Worm (Caenorhabditis elegans) whole organism, L2 larva: Measurements from ENCODE around the gene mrps-18A.
A peak's percentile ranks its signal among the peaks of the same experiment; 100 is the strongest.
"Not testable (repeated sequence)": the region's sequence is repeated elsewhere in the genome, so short reads cannot be mapped to it uniquely, and the experiment has no call there.

ENCODE experiments used
- C34F6.9 ChIP-seq: fragments of 150-350 bp; optimal IDR thresholded peaks from 2 replicates; lab custom pipeline; 2014; ENCODE audit warnings: missing biosample characterization, missing genetic modification characterization
- F13H6.1 ChIP-seq: sonication (generic microtip); optimal IDR thresholded peaks from 2 replicates; lab custom pipeline; 2016; ENCODE audit warnings: missing genetic modification characterization, missing compliant biosample characterization
- R02D3.7 ChIP-seq: fragments of 150-350 bp; optimal IDR thresholded peaks from 2 replicates; lab custom pipeline; 2014; ENCODE audit warnings: missing biosample characterization, missing genetic modification characterization
- ZK546.5 ChIP-seq: sonication (generic microtip); optimal IDR thresholded peaks from 2 replicates; lab custom pipeline; 2017; ENCODE audit warnings: missing biosample characterization, missing genetic modification characterization
- alr-1 ChIP-seq: fragments of 150-350 bp; optimal IDR thresholded peaks from 2 replicates; lab custom pipeline; 2014; ENCODE audit warnings: missing biosample characterization, missing genetic modification characterization
- aly-2 ChIP-seq: fragments of 150-350 bp; optimal IDR thresholded peaks from 2 replicates; lab custom pipeline; 2014; ENCODE audit warnings: missing biosample characterization, missing genetic modification characterization
- ama-1 ChIP-seq: fragments of 150-350 bp; optimal IDR thresholded peaks from 2 replicates; lab custom pipeline; 2018; ENCODE audit warnings: inconsistent platforms
- blmp-1 ChIP-seq: sonication (generic microtip); optimal IDR thresholded peaks from 2 replicates; lab custom pipeline; 2017; ENCODE audit warnings: missing genetic modification characterization, mild to moderate bottlenecking, missing compliant biosample characterization, antibody characterized with exemption, moderate library complexity; ENCODE audit not compliant: insufficient read depth
- ceh-82 ChIP-seq: fragments of 150-350 bp; optimal IDR thresholded peaks from 2 replicates; lab custom pipeline; 2014; ENCODE audit warnings: missing biosample characterization, missing genetic modification characterization
- crh-2 ChIP-seq: sonication (generic microtip); optimal IDR thresholded peaks from 2 replicates; lab custom pipeline; 2017; ENCODE audit warnings: missing biosample characterization, missing genetic modification characterization
- fos-1 ChIP-seq: fragments of 150-350 bp; optimal IDR thresholded peaks from 2 replicates; lab custom pipeline; 2014; ENCODE audit warnings: missing biosample characterization, missing genetic modification characterization
- lin-11 ChIP-seq: fragments of 150-350 bp; sonication (generic microtip); optimal IDR thresholded peaks from 2 replicates; lab custom pipeline; 2014; ENCODE audit warnings: missing biosample characterization, missing genetic modification characterization, inconsistent platforms, mixed read lengths
- lin-13 ChIP-seq: fragments of 150-350 bp; optimal IDR thresholded peaks from 2 replicates; lab custom pipeline; 2014; ENCODE audit warnings: missing biosample characterization, missing genetic modification reagents, missing genetic modification characterization
- lin-39 ChIP-seq: fragments of 150-350 bp; optimal IDR thresholded peaks from 2 replicates; lab custom pipeline; 2014; ENCODE audit warnings: missing biosample characterization, missing genetic modification reagents, missing genetic modification characterization
- lsy-2 ChIP-seq, 2 experiments: fragments of 150-350 bp in 1 of 2; sonication (generic microtip) in 1 of 2; optimal IDR thresholded peaks; 2 replicates each; lab custom pipeline; 2014 to 2017; ENCODE audit warnings: missing biosample characterization in 2 of 2, missing genetic modification characterization in 2 of 2
- mdl-1 ChIP-seq, 2 experiments: fragments of 150-350 bp in 1 of 2; sonication (generic microtip) in 1 of 2; optimal IDR thresholded peaks; 2 replicates each; lab custom pipeline; 2017; ENCODE audit warnings: missing biosample characterization in 2 of 2, missing genetic modification characterization in 2 of 2
- nhr-10 ChIP-seq: sonication (generic microtip); optimal IDR thresholded peaks from 2 replicates; lab custom pipeline; 2017; ENCODE audit warnings: missing biosample characterization, missing genetic modification characterization
- nhr-11 ChIP-seq: fragments of 150-350 bp; optimal IDR thresholded peaks from 2 replicates; lab custom pipeline; 2014; ENCODE audit warnings: missing biosample characterization, missing genetic modification characterization
- nhr-12 ChIP-seq: fragments of 150-350 bp; optimal IDR thresholded peaks from 2 replicates; lab custom pipeline; 2014; ENCODE audit warnings: missing biosample characterization, missing genetic modification characterization
- nhr-21 ChIP-seq: fragments of 150-350 bp; optimal IDR thresholded peaks from 2 replicates; lab custom pipeline; 2014; ENCODE audit warnings: missing biosample characterization, missing genetic modification characterization
- nhr-23 ChIP-seq: fragments of 150-350 bp; optimal IDR thresholded peaks from 2 replicates; lab custom pipeline; 2014; ENCODE audit warnings: missing biosample characterization, missing genetic modification reagents, missing genetic modification characterization
- nhr-237 ChIP-seq: fragments of 150-350 bp; optimal IDR thresholded peaks from 2 replicates; lab custom pipeline; 2014; ENCODE audit warnings: missing biosample characterization, missing genetic modification characterization
- nhr-25 ChIP-seq: fragments of 150-350 bp; sonication (generic microtip); optimal IDR thresholded peaks from 3 replicates; lab custom pipeline; 2014; ENCODE audit warnings: missing biosample characterization, missing genetic modification characterization
- nhr-77 ChIP-seq: fragments of 150-350 bp; optimal IDR thresholded peaks from 2 replicates; lab custom pipeline; 2014; ENCODE audit warnings: missing biosample characterization, missing genetic modification characterization
- peb-1 ChIP-seq: fragments of 150-350 bp; optimal IDR thresholded peaks from 2 replicates; lab custom pipeline; 2014; ENCODE audit warnings: missing biosample characterization, missing genetic modification characterization
- sem-4 ChIP-seq: fragments of 150-350 bp; optimal IDR thresholded peaks from 2 replicates; lab custom pipeline; 2014; ENCODE audit warnings: missing biosample characterization, missing genetic modification reagents, missing genetic modification characterization
- skn-1 ChIP-seq: sonication (generic microtip); optimal IDR thresholded peaks from 2 replicates; lab custom pipeline; 2017; ENCODE audit warnings: missing biosample characterization, missing genetic modification characterization
- sma-9 ChIP-seq, 2 experiments: fragments of 150-350 bp in 1 of 2; sonication (generic microtip) in 1 of 2; optimal IDR thresholded peaks; 2 replicates each; lab custom pipeline; 2014 to 2016; ENCODE audit warnings: missing genetic modification characterization in 2 of 2, mild to moderate bottlenecking in 1 of 2, missing biosample characterization in 1 of 2, missing compliant biosample characterization in 1 of 2, missing genetic modification reagents in 1 of 2, moderate library complexity in 1 of 2
- unc-55 ChIP-seq: fragments of 150-350 bp; sonication (generic microtip); optimal IDR thresholded peaks from 3 replicates; lab custom pipeline; 2014; ENCODE audit warnings: missing biosample characterization, missing genetic modification reagents, missing genetic modification characterization
- unc-62 ChIP-seq: fragments of 150-350 bp; optimal IDR thresholded peaks from 2 replicates; lab custom pipeline; 2014; ENCODE audit warnings: missing biosample characterization, missing genetic modification reagents, missing genetic modification characterization
- ztf-1 ChIP-seq: fragments of 200-800 bp; sonication (Bioruptor generic); conservative IDR thresholded peaks from 2 replicates; pipeline ENCODE4 v1.3.6; 2022; ENCODE audit warnings: missing genetic modification characterization, missing compliant biosample characterization
- ztf-11 ChIP-seq: sonication (generic microtip); optimal IDR thresholded peaks from 2 replicates; lab custom pipeline; 2017; ENCODE audit warnings: missing biosample characterization, missing genetic modification characterization
- ztf-4 ChIP-seq: fragments of 150-350 bp; optimal IDR thresholded peaks from 2 replicates; lab custom pipeline; 2014; ENCODE audit warnings: missing biosample characterization, missing genetic modification characterization

Gene mrps-18A

ce11 chrIII:8347822-8348221, 16.1 kb upstream of the mrps-18A start, which contains the start of gene clc-29:
TSS of gene clc-29 (minus strand) at chrIII:8347922.
- not testable (repeated sequence) for TF ChIP-seq nhr-11 (tag; lab: Kevin White, UChicago); unc-55 (GFP tag; lab: Kevin White, UChicago); ztf-1

ce11 chrIII:8344283-8344682, 12.6 kb upstream of the mrps-18A start, which contains the start of gene ZC262.7:
TSS of gene ZC262.7 (minus strand) at chrIII:8344336.
- TF ChIP-seq lsy-2 (tag; optimal IDR thresholded peaks at IDR 0.05; lab: Kevin White, UChicago); C34F6.9 (tag; lab: Kevin White, UChicago); lin-39 (tag; lab: Kevin White, UChicago): not testable (repeated sequence)

ce11 chrIII:8339372-8339771, 7.7 kb upstream of the mrps-18A start, which contains the start of gene clc-28:
TSS of gene clc-28 (minus strand) at chrIII:8339472.
- not testable (repeated sequence) for TF ChIP-seq C34F6.9 (tag; lab: Kevin White, UChicago); nhr-77 (tag; lab: Kevin White, UChicago); aly-2

ce11 chrIII:8334432-8334831, 2.7 kb upstream of the mrps-18A start, which contains the start of gene ZC262.4:
TSS of gene ZC262.4 (minus strand) at chrIII:8334532.
- TF ChIP-seq unc-55 (GFP tag; lab: Kevin White, UChicago) (no peak), nhr-237 (no peak), skn-1 (tag; lab: Kevin White, UChicago) (no peak)

- TF ChIP-seq ceh-82 (tag; lab: Kevin White, UChicago) (no peak), nhr-21 (tag; lab: Kevin White, UChicago) (no peak), nhr-25 (tag; lab: Kevin White, UChicago) (no peak), nhr-23 (tag; lab: Kevin White, UChicago) (no peak), peb-1 (no peak), unc-62 (no peak), ztf-11 (no peak), lin-11 (tag; lab: Kevin White, UChicago) (no peak), unc-55 (GFP tag; lab: Kevin White, UChicago) (no peak), nhr-12 (tag; lab: Kevin White, UChicago) (no peak), blmp-1 (tag; lab: Kevin White, UChicago) (no peak), nhr-237 (no peak), C34F6.9 (tag; lab: Kevin White, UChicago) (no peak), sma-9 (GFP tag; optimal IDR thresholded peaks at IDR 0.05; lab: Kevin White, UChicago) (no peak), sma-9 (tag; optimal IDR thresholded peaks at IDR 0.05; lab: Kevin White, UChicago) (no peak)
Observed at ce11 chrIII:8331211-8331610, 508 bp downstream of the mrps-18A start, which contains the start of gene iglr-2. TSS of gene iglr-2 (minus strand) at chrIII:8331311.

ce11 chrIII:8325574-8326513, 5.9 kb downstream of the mrps-18A start, which contains the start of gene ZC262.13:
TSS of gene ZC262.13 (plus strand) at chrIII:8326214.
- TF ChIP-seq alr-1 (tag; lab: Kevin White, UChicago) (no peak), lin-13 (no peak), fos-1 (peak; percentile 36), nhr-21 (tag; lab: Kevin White, UChicago) (no peak)

ce11 chrIII:8324412-8324811, 7.3 kb downstream of the mrps-18A start, which contains the start of gene F10E9.12:
TSS of gene F10E9.12 (plus strand) at chrIII:8324542.
- TF ChIP-seq ceh-82 (tag; lab: Kevin White, UChicago) (no peak), F13H6.1 (tag; lab: Kevin White, UChicago) (no peak), ztf-4 (no peak), alr-1 (tag; lab: Kevin White, UChicago) (no peak), blmp-1 (tag; lab: Kevin White, UChicago) (no peak), skn-1 (tag; lab: Kevin White, UChicago) (no peak), nhr-11 (tag; lab: Kevin White, UChicago) (no peak), R02D3.7 (tag; lab: Kevin White, UChicago) (no peak), ZK546.5 (tag; lab: Kevin White, UChicago) (no peak), mdl-1 (tag; optimal IDR thresholded peaks at IDR 0.05; lab: Kevin White, UChicago) (no peak), ama-1 (lab: Kevin White, UChicago) (no peak), nhr-10 (tag; lab: Kevin White, UChicago) (no peak), crh-2 (tag; lab: Kevin White, UChicago) (no peak), sem-4 (no peak), nhr-237 (no peak), sma-9 (GFP tag; optimal IDR thresholded peaks at IDR 0.05; lab: Kevin White, UChicago) (no peak), sma-9 (tag; optimal IDR thresholded peaks at IDR 0.05; lab: Kevin White, UChicago) (no peak), nhr-25 (tag; lab: Kevin White, UChicago) (no peak), peb-1 (no peak)
